Worm (Caenorhabditis elegans): Measurements from ENCODE around the gene F16B4.2.

ce11 chrV:1586906-1587305 is 13.9 kb upstream of the F16B4.2 start, which contains the start of gene F16B4.6:
- TF ChIP-seq ztf-4 (tag; optimal IDR thresholded peaks at IDR 0.05) (no peak), nhr-84 (tag; optimal IDR thresholded peaks at IDR 0.05) (no peak), jun-1 (tag; optimal IDR thresholded peaks at IDR 0.05) (no peak), C04F5.9 (tag; optimal IDR thresholded peaks at IDR 0.05) (no peak), fos-1 (tag; optimal IDR thresholded peaks at IDR 0.05) (no peak), ceh-88 (GFP tag; IDR thresholded peaks at IDR 0.05) (no peak), ceh-82 (tag; optimal IDR thresholded peaks at IDR 0.05) (no peak), isw-1 (GFP tag; IDR thresholded peaks at IDR 0.05) (no peak), xbp-1 (tag; optimal IDR thresholded peaks at IDR 0.05) (no peak), nhr-28 (tag; optimal IDR thresholded peaks at IDR 0.05) (no peak), nhr-12 (tag; optimal IDR thresholded peaks at IDR 0.05) (no peak), ama-1 (optimal IDR thresholded peaks at IDR 0.05) (no peak)
